Worm (Caenorhabditis elegans) whole organism, L3 larva: ENCODE data around the gene srab-25.

ENCODE experiments used
- ZK546.5 ChIP-seq: sonication (generic microtip); optimal IDR thresholded peaks from 2 replicates; lab custom pipeline; 2017; ENCODE audit warnings: missing biosample characterization, missing genetic modification characterization
- aly-2 ChIP-seq: fragments of 150-350 bp; optimal IDR thresholded peaks from 2 replicates; lab custom pipeline; 2014; ENCODE audit warnings: missing biosample characterization, missing genetic modification characterization
- egl-27 ChIP-seq: sonication (generic microtip); optimal IDR thresholded peaks from 4 replicates; lab custom pipeline; 2017; ENCODE audit warnings: missing biosample characterization, missing genetic modification reagents, missing genetic modification characterization
- elt-3 ChIP-seq, 3 experiments: fragments of 150-350 bp in 1 of 3; sonication (generic microtip) in 2 of 3; optimal IDR thresholded peaks; 2 replicates in 2 of 3; 4 replicates in 1 of 3; lab custom pipeline; 2014 to 2017; ENCODE audit warnings: missing biosample characterization in 3 of 3, missing genetic modification characterization in 3 of 3
- mdl-1 ChIP-seq: fragments of 150-350 bp; optimal IDR thresholded peaks from 2 replicates; lab custom pipeline; 2014; ENCODE audit warnings: missing biosample characterization, missing genetic modification characterization
- nhr-23 ChIP-seq: fragments of 150-350 bp; optimal IDR thresholded peaks from 2 replicates; lab custom pipeline; 2014; ENCODE audit warnings: missing biosample characterization, missing genetic modification reagents, missing genetic modification characterization
- nhr-25 ChIP-seq: sonication (generic microtip); optimal IDR thresholded peaks from 2 replicates; lab custom pipeline; 2017; ENCODE audit warnings: missing biosample characterization, missing genetic modification characterization
- nhr-76 ChIP-seq: fragments of 150-350 bp; sonication (generic microtip); optimal IDR thresholded peaks from 5 replicates; lab custom pipeline; 2014; ENCODE audit warnings: missing biosample characterization, missing genetic modification characterization
- nhr-77 ChIP-seq: fragments of 150-350 bp; optimal IDR thresholded peaks from 2 replicates; lab custom pipeline; 2014; ENCODE audit warnings: missing biosample characterization, missing genetic modification characterization
- pha-4 ChIP-seq: fragments of 150-350 bp; optimal IDR thresholded peaks from 2 replicates; lab custom pipeline; 2014; ENCODE audit warnings: missing biosample characterization, missing genetic modification reagents, missing genetic modification characterization
- skn-1 ChIP-seq: fragments of 150-350 bp; optimal IDR thresholded peaks from 2 replicates; lab custom pipeline; 2014; ENCODE audit warnings: missing biosample characterization, missing genetic modification characterization
- unc-62 ChIP-seq: fragments of 150-350 bp; sonication (generic microtip); optimal IDR thresholded peaks from 4 replicates; lab custom pipeline; 2014; ENCODE audit warnings: missing biosample characterization, missing genetic modification reagents, missing genetic modification characterization

ce11 chrV:1788157-1788556 lies 47.2 kb upstream of the srab-25 start, which contains the start of gene F36H9.2:
- TF ChIP-seq unc-62 (GFP tag; lab: Kevin White, UChicago) (no peak), mdl-1 (tag; lab: Kevin White, UChicago) (no peak), ZK546.5 (tag; lab: Kevin White, UChicago) (no peak), skn-1 (no peak), nhr-25 (tag; lab: Kevin White, UChicago) (no peak), elt-3 (tag; optimal IDR thresholded peaks at IDR 0.05; lab: Kevin White, UChicago) (no peak), egl-27 (no peak), nhr-77 (no peak), nhr-23 (no peak), aly-2 (tag; lab: Kevin White, UChicago) (no peak), nhr-76 (no peak), pha-4 (no peak)
